Worm (Caenorhabditis elegans): ENCODE results near the gene tps-2.

DNA sequence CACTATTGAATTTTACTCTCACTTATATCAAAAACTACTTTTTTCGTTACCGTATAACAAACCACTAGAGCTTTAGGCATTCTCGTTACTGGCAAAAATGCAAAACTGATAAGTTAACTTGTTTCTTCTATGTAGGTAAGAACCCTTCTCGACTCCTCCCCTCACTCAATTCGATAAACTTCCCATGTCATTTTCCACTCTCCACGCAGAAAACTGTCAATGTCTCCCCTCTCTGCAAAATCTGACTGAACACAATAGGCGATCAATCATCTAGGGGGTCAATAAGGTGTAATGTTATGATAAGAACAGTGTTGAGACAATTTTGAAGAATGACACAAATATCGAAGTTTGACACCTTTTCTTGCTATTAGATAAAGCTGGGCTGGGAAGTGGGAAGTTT lies 18.1 kb downstream of the tps-2 start:
- TF ChIP-seq elt-3 (tag; optimal IDR thresholded peaks at IDR 0.05) (no peak), lin-13 (tag; optimal IDR thresholded peaks at IDR 0.05) (no peak)

Measured in whole organism, mixed stage, embryonic.